Comparison of ENCODE assay signal across 2 worm cellular contexts in genomic region chrX:6742011-6742683, ce11.
TF ChIP-seq lines count a peak whose summit lies in the region.

Gene mdl-1 (plus strand): TSS chrX:6742351.

TF ChIP-seq in whole organism, L1 larva, 84 proteins besides CTCF, POLR2A, EP300 and RAD21 (continued from another document):
- TF ChIP-seq lir-3 (tag; optimal IDR thresholded peaks at IDR 0.05; lab: Kevin White, UChicago; ENCODE audit: poor library complexity) (no peak), aha-1 (tag; optimal IDR thresholded peaks at IDR 0.05; lab: Kevin White, UChicago) (no peak), grh-1 (GFP tag; IDR thresholded peaks at IDR 0.05; lab: Robert Waterston, UW) (peak; percentile 84), hlh-17 (GFP tag; optimal IDR thresholded peaks at IDR 0.05; lab: Kevin White, UChicago; ENCODE audit: borderline replicate concordance) (no peak), efl-3 (GFP tag; optimal IDR thresholded peaks at IDR 0.05; lab: Kevin White, UChicago) (peak; percentile 43), ceh-90 (tag; optimal IDR thresholded peaks at IDR 0.05; lab: Kevin White, UChicago) (no peak), swsn-7 (tag; optimal IDR thresholded peaks at IDR 0.05; lab: Kevin White, UChicago) (peak; percentile 76), efl-1 (optimal IDR thresholded peaks at IDR 0.05; lab: Kevin White, UChicago) (peak; percentile 56 to 63), efl-1 (GFP tag; optimal IDR thresholded peaks at IDR 0.05 in 1 of 2; lab: Kevin White, UChicago) (peak; percentile 32 to 94), egl-27 (tag; optimal IDR thresholded peaks at IDR 0.05; lab: Kevin White, UChicago) (peak; percentile 89 to 91), F16B12.6 (tag; optimal IDR thresholded peaks at IDR 0.05; lab: Kevin White, UChicago) (no peak), snu-23 (GFP tag; optimal IDR thresholded peaks at IDR 0.05; lab: Kevin White, UChicago) (peak; percentile 77), rnt-1 (tag; optimal IDR thresholded peaks at IDR 0.05; lab: Kevin White, UChicago) (peak; percentile 94), snpc-4 (tag; optimal IDR thresholded peaks at IDR 0.05; lab: Kevin White, UChicago) (peak; percentile 57), xbp-1 (tag; optimal IDR thresholded peaks at IDR 0.05; lab: Kevin White, UChicago) (peak; percentile 70), nhr-12 (tag; optimal IDR thresholded peaks at IDR 0.05; lab: Kevin White, UChicago) (no peak), nhr-77 (tag; optimal IDR thresholded peaks at IDR 0.05; lab: Kevin White, UChicago) (peak; percentile 87), nhr-71 (tag; optimal IDR thresholded peaks at IDR 0.05; lab: Kevin White, UChicago) (peak; percentile 95), nhr-76 (tag; optimal IDR thresholded peaks at IDR 0.05; lab: Kevin White, UChicago) (no peak), ztf-11 (tag; optimal IDR thresholded peaks at IDR 0.05; lab: Kevin White, UChicago) (peak in 1 of 2 experiments; percentile 33), elt-2 (tag; optimal IDR thresholded peaks at IDR 0.05; lab: Kevin White, UChicago) (peak; percentile 24), egl-13 (tag; optimal IDR thresholded peaks at IDR 0.05; lab: Kevin White, UChicago) (peak; percentile 67)

TF ChIP-seq in whole organism, young adult, 124 proteins besides CTCF, POLR2A, EP300 and RAD21 (continued from another document):
- TF ChIP-seq F33H1.4 (GFP tag; IDR thresholded peaks at IDR 0.05; lab: Robert Waterston, UW), result no peak
- no peak for TF ChIP-seq sea-2 (GFP tag; IDR thresholded peaks at IDR 0.05; lab: Robert Waterston, UW)
- TF ChIP-seq egl-44 (GFP tag; IDR thresholded peaks at IDR 0.05; lab: Robert Waterston, UW), result peak; percentile 51; the same call in 1 of the 2 replicates
- peak; percentile 69 for TF ChIP-seq cebp-1 (GFP tag; IDR thresholded peaks at IDR 0.05; lab: Robert Waterston, UW)
- TF ChIP-seq cebp-1 (tag; optimal IDR thresholded peaks at IDR 0.05; lab: Kevin White, UChicago), result peak; percentile 85
- TF ChIP-seq ceh-58 (GFP tag; IDR thresholded peaks at IDR 0.05; lab: Robert Waterston, UW), result no peak
- peak; percentile 98 for TF ChIP-seq zfh-2 (GFP tag; conservative IDR thresholded peaks at IDR 0.05; lab: Robert Waterston, UW)
- no peak for TF ChIP-seq F10E7.11 (tag; optimal IDR thresholded peaks at IDR 0.05; lab: Kevin White, UChicago)
- TF ChIP-seq sdz-38 (tag; optimal IDR thresholded peaks at IDR 0.05; lab: Kevin White, UChicago), result no peak
- no peak for TF ChIP-seq athp-1 (tag; optimal IDR thresholded peaks at IDR 0.05; lab: Kevin White, UChicago)
- TF ChIP-seq ztf-22 (GFP tag; optimal IDR thresholded peaks at IDR 0.05; lab: Kevin White, UChicago), result peak; percentile 64
- no peak for TF ChIP-seq F57C9.4 (tag; optimal IDR thresholded peaks at IDR 0.05; lab: Kevin White, UChicago)
- TF ChIP-seq Y79H2A.3 (GFP tag; conservative IDR thresholded peaks at IDR 0.05; lab: Robert Waterston, UW), result no peak; the same call in 1 of the 2 replicates
- TF ChIP-seq lin-26 (GFP tag; IDR thresholded peaks at IDR 0.05; lab: Robert Waterston, UW), result peak; percentile 33; the same call in 1 of the 2 replicates
TF ChIP-seq in whole organism, young adult: peak in this region for 47.
